Fruit fly (Drosophila melanogaster): ENCODE data around the gene Agpat1.
A peak's percentile ranks its signal among the peaks of the same experiment; 100 is the strongest.

The Agpat1 gene

dm6 chrX:12732486-12732885, 32.6 kb upstream of the Agpat1 start:
- peak; percentile 12 for TF ChIP-seq Mnt (GFP tag; optimal IDR thresholded peaks at IDR 0.05)
- TF ChIP-seq tj (GFP tag; optimal IDR thresholded peaks at IDR 0.05): peak; percentile 3
- no peak for TF ChIP-seq CG5204 (GFP tag; optimal IDR thresholded peaks at IDR 0.05)
- no peak for TF ChIP-seq Hr96 (GFP tag; optimal IDR thresholded peaks at IDR 0.05)
- TF ChIP-seq pad (GFP tag; optimal IDR thresholded peaks at IDR 0.05): no peak
- TF ChIP-seq CG7101 (tag; optimal IDR thresholded peaks at IDR 0.05): no peak
- TF ChIP-seq CG14711 (tag; optimal IDR thresholded peaks at IDR 0.05): no peak
- peak; percentile 15 for TF ChIP-seq cic (GFP tag; optimal IDR thresholded peaks at IDR 0.05)

- TF ChIP-seq tj (GFP tag; optimal IDR thresholded peaks at IDR 0.05): peak; percentile 78
- peak; percentile 11 for TF ChIP-seq bab1 (GFP tag; optimal IDR thresholded peaks at IDR 0.05)
- no peak for TF ChIP-seq Mnt (GFP tag; optimal IDR thresholded peaks at IDR 0.05)
- TF ChIP-seq CG7101 (tag; optimal IDR thresholded peaks at IDR 0.05): peak; percentile 14
Observed at dm6 chrX:12733770-12734189, 31.3 kb upstream of the Agpat1 start.

- TF ChIP-seq pad (GFP tag; optimal IDR thresholded peaks at IDR 0.05) (no peak), kay (GFP tag; ENCODE audit: borderline replicate concordance) (peak; percentile 45)
Observed at dm6 chrX:12734354-12734709, 30.7 kb upstream of the Agpat1 start.

dm6 chrX:12734710-12735462, 30.2 kb upstream of the Agpat1 start:
- TF ChIP-seq tj (GFP tag; optimal IDR thresholded peaks at IDR 0.05) (peak; percentile 87), kay (GFP tag; ENCODE audit: borderline replicate concordance) (no peak), CG33017 (tag; optimal IDR thresholded peaks at IDR 0.05) (peak; percentile 81), cnc (optimal IDR thresholded peaks at IDR 0.05) (no peak), toe (GFP tag; optimal IDR thresholded peaks at IDR 0.05) (no peak), Hr96 (GFP tag; optimal IDR thresholded peaks at IDR 0.05) (no peak), cic (GFP tag; optimal IDR thresholded peaks at IDR 0.05) (peak; percentile 64), Mnt (GFP tag; optimal IDR thresholded peaks at IDR 0.05) (peak; percentile 84), CG11617 (GFP tag; optimal IDR thresholded peaks at IDR 0.05) (peak; percentile 92), CG14711 (tag; optimal IDR thresholded peaks at IDR 0.05) (peak; percentile 92), ovo (GFP tag; optimal IDR thresholded peaks at IDR 0.05) (peak; percentile 76), pad (GFP tag; optimal IDR thresholded peaks at IDR 0.05) (peak; percentile 66), Crg-1 (GFP tag; optimal IDR thresholded peaks at IDR 0.05) (peak; percentile 56), CG1620 (GFP tag; optimal IDR thresholded peaks at IDR 0.05) (peak; percentile 46), Clk (GFP tag; optimal IDR thresholded peaks at IDR 0.05) (no peak), CG5204 (GFP tag; optimal IDR thresholded peaks at IDR 0.05) (peak; percentile 36), CG7101 (tag; optimal IDR thresholded peaks at IDR 0.05) (peak; percentile 97), CG12768 (GFP tag; optimal IDR thresholded peaks at IDR 0.05) (peak; percentile 74), bab1 (GFP tag; optimal IDR thresholded peaks at IDR 0.05) (peak; percentile 92), CG7045 (GFP tag; optimal IDR thresholded peaks at IDR 0.05) (peak; percentile 74)

dm6 chrX:12735478-12736428, 29.3 kb upstream of the Agpat1 start:
- TF ChIP-seq CG33017 (tag; optimal IDR thresholded peaks at IDR 0.05): peak; percentile 75
- peak; percentile 73 for TF ChIP-seq toe (GFP tag; optimal IDR thresholded peaks at IDR 0.05)
- TF ChIP-seq CG12768 (GFP tag; optimal IDR thresholded peaks at IDR 0.05): peak; percentile 82
- TF ChIP-seq bab1 (GFP tag; optimal IDR thresholded peaks at IDR 0.05): peak; percentile 90
- peak; percentile 93 for TF ChIP-seq Hr96 (GFP tag; optimal IDR thresholded peaks at IDR 0.05)
- peak; percentile 91 for TF ChIP-seq Crg-1 (GFP tag; optimal IDR thresholded peaks at IDR 0.05)
- TF ChIP-seq CG7101 (tag; optimal IDR thresholded peaks at IDR 0.05): peak; percentile 93
- peak; percentile 76 for TF ChIP-seq Mnt (GFP tag; optimal IDR thresholded peaks at IDR 0.05)
- peak; percentile 87 for TF ChIP-seq CG1620 (GFP tag; optimal IDR thresholded peaks at IDR 0.05)
- peak; percentile 90 for TF ChIP-seq pad (GFP tag; optimal IDR thresholded peaks at IDR 0.05)
- TF ChIP-seq tj (GFP tag; optimal IDR thresholded peaks at IDR 0.05): peak; percentile 60
- TF ChIP-seq Clk (GFP tag; optimal IDR thresholded peaks at IDR 0.05): peak; percentile 78
- peak; percentile 77 for TF ChIP-seq kay (GFP tag; ENCODE audit: borderline replicate concordance)
- TF ChIP-seq CG14711 (tag; optimal IDR thresholded peaks at IDR 0.05): peak; percentile 77
- peak; percentile 97 for TF ChIP-seq ovo (GFP tag; optimal IDR thresholded peaks at IDR 0.05)
- TF ChIP-seq cnc (optimal IDR thresholded peaks at IDR 0.05): peak; percentile 98 to 100
- peak; percentile 88 for TF ChIP-seq CG5204 (GFP tag; optimal IDR thresholded peaks at IDR 0.05)
- peak; percentile 86 for TF ChIP-seq CG7045 (GFP tag; optimal IDR thresholded peaks at IDR 0.05)
- TF ChIP-seq CG11617 (GFP tag; optimal IDR thresholded peaks at IDR 0.05): peak; percentile 95
- peak; percentile 78 for TF ChIP-seq cic (GFP tag; optimal IDR thresholded peaks at IDR 0.05)
